Worm (Caenorhabditis elegans) whole organism, young adult: ENCODE measurements around the gene M02F4.1.
A peak's percentile ranks its signal among the peaks of the same experiment; 100 is the strongest.

ENCODE experiments used
- C17E4.6 ChIP-seq: fragments of 200-800 bp; sonication (Bioruptor generic); IDR thresholded peaks from 2 replicates; pipeline ENCODE4 v1.3.6; 2022; ENCODE audit warnings: missing genetic modification reagents, missing genetic modification characterization, missing compliant biosample characterization
- F10E7.11 ChIP-seq: sonication (generic microtip); optimal IDR thresholded peaks from 2 replicates; lab custom pipeline; 2017; ENCODE audit warnings: mild to moderate bottlenecking, missing genetic modification characterization, moderate library complexity, missing compliant biosample characterization
- F22D6.2 ChIP-seq: sonication (generic microtip); optimal IDR thresholded peaks from 2 replicates; lab custom pipeline; 2016; ENCODE audit warnings: mild to moderate bottlenecking, missing genetic modification characterization, missing compliant biosample characterization
- F39B2.1 ChIP-seq: fragments of 200-800 bp; sonication (Bioruptor generic); IDR thresholded peaks from 2 replicates; pipeline ENCODE4 v1.3.6; 2022; ENCODE audit warnings: missing genetic modification reagents, missing genetic modification characterization, missing compliant biosample characterization
- F49E8.2 ChIP-seq: sonication (generic microtip); optimal IDR thresholded peaks from 3 replicates; lab custom pipeline; 2017; ENCODE audit warnings: missing genetic modification characterization, mild to moderate bottlenecking, missing compliant biosample characterization, antibody characterized with exemption, moderate library complexity; ENCODE audit not compliant: insufficient read depth
- F55B11.4 ChIP-seq: sonication (generic microtip); optimal IDR thresholded peaks from 2 replicates; lab custom pipeline; 2016; ENCODE audit warnings: missing compliant biosample characterization, missing genetic modification characterization, borderline replicate concordance; ENCODE audit not compliant: insufficient read depth
- F57C9.4 ChIP-seq: sonication (generic microtip); optimal IDR thresholded peaks from 2 replicates; lab custom pipeline; 2017; ENCODE audit warnings: mild to moderate bottlenecking, missing genetic modification characterization, missing compliant biosample characterization
- K11D2.4 ChIP-seq: fragments of 200-800 bp; sonication (Bioruptor generic); IDR thresholded peaks from 2 replicates; pipeline ENCODE4 v1.3.6; 2022; ENCODE audit warnings: missing genetic modification reagents, missing genetic modification characterization, missing compliant biosample characterization
- K12H6.12 ChIP-seq: fragments of 200-800 bp; sonication (Bioruptor generic); optimal IDR thresholded peaks from 2 replicates; lab custom pipeline; 2018; ENCODE audit warnings: mild to moderate bottlenecking, missing genetic modification characterization, missing compliant biosample characterization
- Y53F4B.3 ChIP-seq: fragments of 200-800 bp; sonication (Bioruptor generic); IDR thresholded peaks from 2 replicates; pipeline ENCODE4 v1.3.6; 2022; ENCODE audit warnings: missing genetic modification reagents, missing genetic modification characterization, missing compliant biosample characterization
- Y53G8AR.9 ChIP-seq: fragments of 200-800 bp; sonication (Bioruptor generic); conservative IDR thresholded peaks from 2 replicates; pipeline ENCODE4 v1.3.6; 2022; ENCODE audit warnings: missing genetic modification reagents, missing genetic modification characterization, missing compliant biosample characterization
- Y56A3A.18 ChIP-seq: fragments of 200-800 bp; sonication (Bioruptor generic); IDR thresholded peaks from 2 replicates; pipeline ENCODE4 v1.3.6; 2022; ENCODE audit warnings: missing genetic modification reagents, missing genetic modification characterization, missing compliant biosample characterization
- aptf-3 ChIP-seq: fragments of 200-800 bp; sonication (Bioruptor generic); IDR thresholded peaks from 2 replicates; pipeline ENCODE4 v1.3.6; 2022; ENCODE audit warnings: missing genetic modification characterization, missing compliant biosample characterization
- athp-1 ChIP-seq: sonication (generic microtip); optimal IDR thresholded peaks from 2 replicates; lab custom pipeline; 2017; ENCODE audit warnings: mild to moderate bottlenecking, missing genetic modification characterization, missing compliant biosample characterization
- bed-1 ChIP-seq: fragments of 200-800 bp; sonication (Bioruptor generic); IDR thresholded peaks from 2 replicates; pipeline ENCODE4 v1.3.6; 2022; ENCODE audit warnings: missing genetic modification reagents, missing genetic modification characterization, missing compliant biosample characterization
- bed-2 ChIP-seq: fragments of 200-800 bp; sonication (Bioruptor generic); IDR thresholded peaks from 2 replicates; pipeline ENCODE4 v1.3.6; 2022; ENCODE audit warnings: missing genetic modification reagents, missing genetic modification characterization, missing compliant biosample characterization
- cebp-2 ChIP-seq: fragments of 200-800 bp; sonication (Bioruptor generic); IDR thresholded peaks from 2 replicates; pipeline ENCODE4 v1.3.6; 2022; ENCODE audit warnings: missing genetic modification characterization, missing compliant biosample characterization
- ceh-100 ChIP-seq: fragments of 200-800 bp; sonication (Bioruptor generic); IDR thresholded peaks from 2 replicates; pipeline ENCODE4 v1.3.6; 2022; ENCODE audit warnings: missing genetic modification reagents, missing genetic modification characterization, missing compliant biosample characterization
- ceh-40 ChIP-seq: fragments of 200-800 bp; sonication (Bioruptor generic); IDR thresholded peaks from 2 replicates; pipeline ENCODE4 v1.3.6; 2022; ENCODE audit warnings: missing genetic modification characterization, missing compliant biosample characterization
- ceh-79 ChIP-seq: sonication (generic microtip); optimal IDR thresholded peaks from 2 replicates; lab custom pipeline; 2017; ENCODE audit warnings: mild to moderate bottlenecking, missing genetic modification characterization, missing compliant biosample characterization
- ceh-91 ChIP-seq: fragments of 200-800 bp; sonication (Bioruptor generic); IDR thresholded peaks from 2 replicates; pipeline ENCODE4 v1.3.6; 2022; ENCODE audit warnings: missing genetic modification reagents, missing genetic modification characterization, missing compliant biosample characterization
- dox-1 ChIP-seq: fragments of 200-800 bp; sonication (Bioruptor generic); IDR thresholded peaks from 2 replicates; pipeline ENCODE4 v1.3.6; 2022; ENCODE audit warnings: missing genetic modification reagents, missing genetic modification characterization, missing compliant biosample characterization
- dpff-1 ChIP-seq: sonication (generic microtip); optimal IDR thresholded peaks from 2 replicates; lab custom pipeline; 2017; ENCODE audit warnings: mild to moderate bottlenecking, missing genetic modification characterization, missing compliant biosample characterization
- egl-18 ChIP-seq: fragments of 200-800 bp; sonication (Bioruptor generic); IDR thresholded peaks from 2 replicates; pipeline ENCODE4 v1.3.6; 2022; ENCODE audit warnings: missing genetic modification reagents, missing genetic modification characterization, missing compliant biosample characterization
- gei-17 ChIP-seq: fragments of 200-800 bp; sonication (Bioruptor generic); optimal IDR thresholded peaks from 2 replicates; lab custom pipeline; 2018; ENCODE audit warnings: mild to moderate bottlenecking, missing genetic modification characterization, missing compliant biosample characterization
- him-1 ChIP-seq: sonication (generic microtip); optimal IDR thresholded peaks from 2 replicates; lab custom pipeline; 2016; ENCODE audit warnings: missing genotype, missing genetic modification reagents, missing genetic modification characterization, missing compliant biosample characterization
- hmg-20 ChIP-seq: fragments of 200-800 bp; sonication (Bioruptor generic); IDR thresholded peaks from 2 replicates; pipeline ENCODE4 v1.3.6; 2022; ENCODE audit warnings: missing genetic modification reagents, missing genetic modification characterization, missing compliant biosample characterization
- hrde-1 ChIP-seq: sonication (generic microtip); optimal IDR thresholded peaks from 2 replicates; lab custom pipeline; 2016; ENCODE audit warnings: missing genetic modification characterization, mild to moderate bottlenecking, missing compliant biosample characterization, moderate library complexity, missing genotype, missing genetic modification reagents, borderline replicate concordance
- hsf-1 ChIP-seq: fragments of 200-800 bp; sonication (Bioruptor generic); IDR thresholded peaks from 2 replicates; pipeline ENCODE4 v1.3.6; 2022; ENCODE audit warnings: missing genetic modification reagents, missing genetic modification characterization, missing compliant biosample characterization
- let-607 ChIP-seq, 2 experiments: fragments of 200-800 bp in 1 of 2; sonication (Bioruptor generic) in 1 of 2; sonication (generic microtip) in 1 of 2; optimal IDR thresholded peaks; 2 replicates each; lab custom pipeline; 2016 to 2018; ENCODE audit warnings: mild to moderate bottlenecking in 2 of 2, missing compliant biosample characterization in 2 of 2, missing genetic modification characterization in 2 of 2, moderate library complexity in 2 of 2, missing genotype in 1 of 2
- lin-35 ChIP-seq, 3 experiments: fragments of 150-350 bp in 2 of 3; sonication (generic microtip) in 1 of 3; optimal IDR thresholded peaks; 2 replicates each; lab custom pipeline; 2014 to 2018; ENCODE audit warnings: missing biosample characterization in 3 of 3, missing genetic modification characterization in 3 of 3, missing genetic modification reagents in 3 of 3
- lsl-1 ChIP-seq: fragments of 200-800 bp; sonication (Bioruptor generic); optimal IDR thresholded peaks from 2 replicates; lab custom pipeline; 2018; ENCODE audit warnings: mild to moderate bottlenecking, missing genetic modification characterization, moderate library complexity, missing compliant biosample characterization
- lsy-27 ChIP-seq: sonication (generic microtip); optimal IDR thresholded peaks from 2 replicates; lab custom pipeline; 2017; ENCODE audit warnings: missing genetic modification characterization, mild to moderate bottlenecking, missing compliant biosample characterization, antibody characterized with exemption, missing genotype, borderline replicate concordance; ENCODE audit not compliant: insufficient read depth
- madf-3 ChIP-seq: fragments of 200-800 bp; sonication (Bioruptor generic); IDR thresholded peaks from 2 replicates; pipeline ENCODE4 v1.3.6; 2022; ENCODE audit warnings: missing genetic modification reagents, missing genetic modification characterization, missing compliant biosample characterization
- mel-28 ChIP-seq: sonication (generic microtip); optimal IDR thresholded peaks from 2 replicates; lab custom pipeline; 2016; ENCODE audit warnings: borderline replicate concordance, mild to moderate bottlenecking, missing genetic modification characterization, missing compliant biosample characterization
- mes-4 ChIP-seq: sonication (generic microtip); optimal IDR thresholded peaks from 2 replicates; lab custom pipeline; 2016; ENCODE audit warnings: missing genotype, missing genetic modification characterization, missing compliant biosample characterization
- nfya-1 ChIP-seq: sonication (generic microtip); optimal IDR thresholded peaks from 2 replicates; lab custom pipeline; 2017; ENCODE audit warnings: antibody characterized with exemption, missing compliant biosample characterization, missing genetic modification characterization, borderline replicate concordance; ENCODE audit not compliant: insufficient read depth
- nfya-2 ChIP-seq: fragments of 200-800 bp; sonication (Bioruptor generic); IDR thresholded peaks from 2 replicates; pipeline ENCODE4 v1.3.6; 2022; ENCODE audit warnings: missing genetic modification reagents, missing genetic modification characterization, missing compliant biosample characterization
- rcor-1 ChIP-seq: fragments of 200-800 bp; sonication (Bioruptor generic); IDR thresholded peaks from 2 replicates; pipeline ENCODE4 v1.3.6; 2022; ENCODE audit warnings: missing genetic modification reagents, missing genetic modification characterization, missing compliant biosample characterization
- sdz-38 ChIP-seq: sonication (generic microtip); optimal IDR thresholded peaks from 2 replicates; lab custom pipeline; 2016; ENCODE audit warnings: missing genotype, missing genetic modification characterization, missing compliant biosample characterization
- sea-2 ChIP-seq: fragments of 200-800 bp; sonication (Bioruptor generic); IDR thresholded peaks from 2 replicates; pipeline ENCODE4 v1.3.6; 2022; ENCODE audit warnings: missing genetic modification characterization, missing compliant biosample characterization
- snpc-1.1 ChIP-seq: sonication (generic microtip); optimal IDR thresholded peaks from 2 replicates; lab custom pipeline; 2017; ENCODE audit warnings: missing genetic modification characterization, mild to moderate bottlenecking, missing compliant biosample characterization, antibody characterized with exemption, moderate library complexity, missing genotype, missing genetic modification reagents; ENCODE audit not compliant: insufficient read depth
- sptf-2 ChIP-seq: fragments of 200-800 bp; sonication (Bioruptor generic); optimal IDR thresholded peaks from 2 replicates; lab custom pipeline; 2018; ENCODE audit warnings: mild to moderate bottlenecking, missing genetic modification characterization, missing compliant biosample characterization
- tlf-1 ChIP-seq: fragments of 200-800 bp; sonication (Bioruptor generic); optimal IDR thresholded peaks from 2 replicates; lab custom pipeline; 2018; ENCODE audit warnings: mild to moderate bottlenecking, missing genetic modification characterization, missing compliant biosample characterization
- unc-62 ChIP-seq: fragments of 150-350 bp; optimal IDR thresholded peaks from 2 replicates; lab custom pipeline; 2014; ENCODE audit warnings: missing biosample characterization, missing genetic modification reagents, missing genetic modification characterization
- ztf-28 ChIP-seq: fragments of 200-800 bp; sonication (Bioruptor generic); IDR thresholded peaks from 2 replicates; pipeline ENCODE4 v1.3.6; 2022; ENCODE audit warnings: missing genetic modification reagents, missing genetic modification characterization, missing compliant biosample characterization
- ztf-3 ChIP-seq: fragments of 200-800 bp; sonication (Bioruptor generic); optimal IDR thresholded peaks from 2 replicates; lab custom pipeline; 2018; ENCODE audit warnings: mild to moderate bottlenecking, missing genetic modification characterization, missing compliant biosample characterization
- ztf-6 ChIP-seq: fragments of 200-800 bp; sonication (Bioruptor generic); IDR thresholded peaks from 2 replicates; pipeline ENCODE4 v1.3.6; 2022; ENCODE audit warnings: missing genetic modification reagents, missing genetic modification characterization, missing compliant biosample characterization

M02F4.1 gene

ce11 chrX:2996976-2997399 is 31.9 kb downstream of the M02F4.1 start (continued):
- TF ChIP-seq F39B2.1 (GFP tag; lab: Robert Waterston, UW) (no peak), hsf-1 (no peak), lin-35 (GFP tag; optimal IDR thresholded peaks at IDR 0.05; lab: Kevin White, UChicago) (peak in 2 of 3 experiments; percentile 89 to 98), F10E7.11 (peak; percentile 90), snpc-1.1 (tag; lab: Kevin White, UChicago) (peak; percentile 34), dox-1 (GFP tag; lab: Robert Waterston, UW) (peak; percentile 98), let-607 (tag; optimal IDR thresholded peaks at IDR 0.05; lab: Kevin White, UChicago) (peak; percentile 71 to 92), nfya-2 (GFP tag; lab: Robert Waterston, UW) (no peak), F22D6.2 (tag; lab: Kevin White, UChicago) (peak; percentile 94), mes-4 (no peak), hmg-20 (peak; percentile 97), F57C9.4 (tag; lab: Kevin White, UChicago) (peak; percentile 39), bed-1 (GFP tag; lab: Robert Waterston, UW) (no peak), K12H6.12 (tag; lab: Kevin White, UChicago) (peak; percentile 97), cebp-2 (GFP tag; lab: Robert Waterston, UW) (peak; percentile 98), bed-2 (0 out of 2 replicates have a peak, but pooled peaks have one; percentile 41), dpff-1 (tag; lab: Kevin White, UChicago) (peak; percentile 89), ztf-6 (peak; percentile 86), gei-17 (peak; percentile 97), K11D2.4 (peak; percentile 99), ceh-100 (peak; percentile 25; the same call in 1 of the 2 replicates), him-1 (tag; lab: Kevin White, UChicago) (peak; percentile 10), sdz-38 (tag; lab: Kevin White, UChicago) (no peak), rcor-1 (GFP tag; lab: Robert Waterston, UW) (peak; percentile 97), ceh-91 (GFP tag; lab: Robert Waterston, UW) (no peak), ztf-3 (peak; percentile 90), C17E4.6 (peak; percentile 82; the same call in 1 of the 2 replicates), F55B11.4 (no peak), sptf-2 (GFP tag; lab: Kevin White, UChicago) (peak; percentile 56), mel-28 (tag; lab: Kevin White, UChicago) (peak; percentile 60), unc-62 (no peak), lsl-1 (GFP tag; lab: Kevin White, UChicago) (no peak), aptf-3 (no peak), lsy-27 (tag; lab: Kevin White, UChicago) (no peak), ceh-79 (tag; lab: Kevin White, UChicago) (peak; percentile 87), ceh-40 (GFP tag; lab: Robert Waterston, UW) (peak; percentile 58; the same call in 1 of the 2 replicates), sea-2 (GFP tag; lab: Robert Waterston, UW) (peak; percentile 85), F49E8.2 (tag; lab: Kevin White, UChicago) (no peak), hrde-1 (tag; lab: Kevin White, UChicago) (peak; percentile 39), ztf-28 (no peak), tlf-1 (GFP tag; lab: Kevin White, UChicago) (peak; percentile 99), nfya-1 (tag; lab: Kevin White, UChicago) (no peak), madf-3 (peak; percentile 73), Y53F4B.3 (no peak), Y53G8AR.9 (GFP tag; lab: Robert Waterston, UW) (peak; percentile 97), Y56A3A.18 (GFP tag; lab: Robert Waterston, UW) (peak; percentile 99), athp-1 (tag; lab: Kevin White, UChicago) (no peak), egl-18 (peak; percentile 97)
